Worm (Caenorhabditis elegans): ENCODE data around the gene gid-2.

DNA sequence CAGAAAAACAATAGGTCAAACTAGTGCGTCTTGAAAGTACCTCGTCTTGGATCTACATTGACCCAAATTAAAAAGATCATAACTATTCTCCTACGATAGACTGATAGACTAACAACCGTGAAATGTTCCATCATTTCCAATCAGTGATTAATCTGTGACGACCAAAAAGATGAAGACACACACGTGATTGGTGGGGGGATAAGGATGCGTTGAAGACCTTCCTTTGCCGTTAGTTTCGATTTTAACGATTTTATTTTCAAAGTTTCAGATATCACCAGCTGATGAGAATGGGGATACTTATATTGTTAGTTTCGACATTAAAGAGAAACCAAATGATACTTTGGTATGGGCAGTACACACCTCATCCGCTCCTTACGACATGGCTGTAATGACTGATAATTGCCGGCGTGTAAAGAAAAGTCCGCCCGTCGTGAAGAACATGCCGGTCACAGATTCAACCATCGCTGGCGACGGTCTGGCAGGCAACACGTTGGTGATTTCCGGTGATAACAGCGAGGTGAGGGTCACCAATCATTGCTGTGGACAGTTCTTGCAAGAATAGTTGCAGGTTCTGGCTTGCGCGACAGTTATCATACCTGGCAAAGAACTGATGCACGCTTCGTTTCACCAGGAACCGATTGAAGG lies 51.7 kb downstream of the gid-2 start:
- TF ChIP-seq nhr-11 (tag; optimal IDR thresholded peaks at IDR 0.05) (no peak), lin-39 (tag; optimal IDR thresholded peaks at IDR 0.05) (no peak), pqm-1 (tag; optimal IDR thresholded peaks at IDR 0.05) (no peak), fkh-4 (tag; optimal IDR thresholded peaks at IDR 0.05; ENCODE audit: borderline replicate concordance) (no peak), nhr-237 (tag; optimal IDR thresholded peaks at IDR 0.05) (no peak), mdl-1 (tag; optimal IDR thresholded peaks at IDR 0.05) (no peak), lsy-2 (tag; optimal IDR thresholded peaks at IDR 0.05) (no peak)
